Worm (Caenorhabditis elegans) whole organism, young adult: ENCODE measurements around the gene W06G6.2.

Source experiments
- B0019.2 ChIP-seq: fragments of 200-800 bp; sonication (Bioruptor generic); conservative IDR thresholded peaks from 2 replicates; pipeline ENCODE4 v1.3.6; 2022; ENCODE audit warnings: missing genetic modification reagents, missing genetic modification characterization, missing compliant biosample characterization
- B0261.1 ChIP-seq: sonication (generic microtip); optimal IDR thresholded peaks from 2 replicates; lab custom pipeline; 2016; ENCODE audit warnings: mild to moderate bottlenecking, missing genetic modification characterization, moderate library complexity, missing compliant biosample characterization
- D2030.7 ChIP-seq: fragments of 200-800 bp; sonication (Bioruptor generic); IDR thresholded peaks from 2 replicates; pipeline ENCODE4 v1.3.6; 2022; ENCODE audit warnings: missing genetic modification reagents, missing genetic modification characterization, missing compliant biosample characterization
- F55B11.4 ChIP-seq: sonication (generic microtip); optimal IDR thresholded peaks from 2 replicates; lab custom pipeline; 2016; ENCODE audit warnings: missing compliant biosample characterization, missing genetic modification characterization, borderline replicate concordance; ENCODE audit not compliant: insufficient read depth
- T07F8.4 ChIP-seq: sonication (generic microtip); optimal IDR thresholded peaks from 2 replicates; lab custom pipeline; 2016; ENCODE audit warnings: mild to moderate bottlenecking, missing genetic modification characterization, moderate library complexity, missing compliant biosample characterization
- Y56A3A.18 ChIP-seq: fragments of 200-800 bp; sonication (Bioruptor generic); IDR thresholded peaks from 2 replicates; pipeline ENCODE4 v1.3.6; 2022; ENCODE audit warnings: missing genetic modification reagents, missing genetic modification characterization, missing compliant biosample characterization
- Y95B8A.8 ChIP-seq: fragments of 200-800 bp; sonication (Bioruptor generic); IDR thresholded peaks from 2 replicates; pipeline ENCODE4 v1.3.6; 2022; ENCODE audit warnings: missing genetic modification reagents, missing genetic modification characterization, missing compliant biosample characterization
- athp-1 ChIP-seq: sonication (generic microtip); optimal IDR thresholded peaks from 2 replicates; lab custom pipeline; 2017; ENCODE audit warnings: mild to moderate bottlenecking, missing genetic modification characterization, missing compliant biosample characterization
- attf-3 ChIP-seq: fragments of 200-800 bp; sonication (Bioruptor generic); conservative IDR thresholded peaks from 2 replicates; pipeline ENCODE4 v1.3.6; 2022; ENCODE audit warnings: missing genetic modification reagents, missing genetic modification characterization, missing compliant biosample characterization
- bed-2 ChIP-seq: fragments of 200-800 bp; sonication (Bioruptor generic); IDR thresholded peaks from 2 replicates; pipeline ENCODE4 v1.3.6; 2022; ENCODE audit warnings: missing genetic modification reagents, missing genetic modification characterization, missing compliant biosample characterization
- cebp-1 ChIP-seq, 2 experiments: fragments of 200-800 bp in 1 of 2; sonication (Bioruptor generic) in 1 of 2; sonication (generic microtip) in 1 of 2; IDR thresholded peaks in 1 of 2; optimal IDR thresholded peaks in 1 of 2; 2 replicates each; pipeline versions ENCODE4 v1.3.6 to Lab custom; 2017 to 2022; ENCODE audit warnings: missing compliant biosample characterization in 2 of 2, missing genetic modification characterization in 2 of 2, mild to moderate bottlenecking in 1 of 2, missing genetic modification reagents in 1 of 2, moderate library complexity in 1 of 2
- cebp-2 ChIP-seq: fragments of 200-800 bp; sonication (Bioruptor generic); IDR thresholded peaks from 2 replicates; pipeline ENCODE4 v1.3.6; 2022; ENCODE audit warnings: missing genetic modification characterization, missing compliant biosample characterization
- ceh-58 ChIP-seq: fragments of 200-800 bp; sonication (Bioruptor generic); IDR thresholded peaks from 2 replicates; pipeline ENCODE4 v1.3.6; 2022; ENCODE audit warnings: missing genetic modification characterization, missing compliant biosample characterization
- ceh-79 ChIP-seq: sonication (generic microtip); optimal IDR thresholded peaks from 2 replicates; lab custom pipeline; 2017; ENCODE audit warnings: mild to moderate bottlenecking, missing genetic modification characterization, missing compliant biosample characterization
- dox-1 ChIP-seq: fragments of 200-800 bp; sonication (Bioruptor generic); IDR thresholded peaks from 2 replicates; pipeline ENCODE4 v1.3.6; 2022; ENCODE audit warnings: missing genetic modification reagents, missing genetic modification characterization, missing compliant biosample characterization
- hlh-12 ChIP-seq: sonication (generic microtip); optimal IDR thresholded peaks from 2 replicates; lab custom pipeline; 2016; ENCODE audit warnings: missing genetic modification characterization, missing compliant biosample characterization
- hmg-20 ChIP-seq: fragments of 200-800 bp; sonication (Bioruptor generic); IDR thresholded peaks from 2 replicates; pipeline ENCODE4 v1.3.6; 2022; ENCODE audit warnings: missing genetic modification reagents, missing genetic modification characterization, missing compliant biosample characterization
- hrde-1 ChIP-seq: sonication (generic microtip); optimal IDR thresholded peaks from 2 replicates; lab custom pipeline; 2016; ENCODE audit warnings: missing genetic modification characterization, mild to moderate bottlenecking, missing compliant biosample characterization, moderate library complexity, missing genotype, missing genetic modification reagents, borderline replicate concordance
- hsf-1 ChIP-seq: fragments of 200-800 bp; sonication (Bioruptor generic); IDR thresholded peaks from 2 replicates; pipeline ENCODE4 v1.3.6; 2022; ENCODE audit warnings: missing genetic modification reagents, missing genetic modification characterization, missing compliant biosample characterization
- let-607 ChIP-seq, 2 experiments: fragments of 200-800 bp in 1 of 2; sonication (Bioruptor generic) in 1 of 2; sonication (generic microtip) in 1 of 2; optimal IDR thresholded peaks; 2 replicates each; lab custom pipeline; 2016 to 2018; ENCODE audit warnings: mild to moderate bottlenecking in 2 of 2, missing compliant biosample characterization in 2 of 2, missing genetic modification characterization in 2 of 2, moderate library complexity in 2 of 2, missing genotype in 1 of 2
- lin-26 ChIP-seq: fragments of 200-800 bp; sonication (Bioruptor generic); IDR thresholded peaks from 2 replicates; pipeline ENCODE4 v1.3.6; 2022; ENCODE audit warnings: missing genetic modification reagents, missing genetic modification characterization, missing compliant biosample characterization
- madf-6 ChIP-seq: fragments of 200-800 bp; sonication (Bioruptor generic); IDR thresholded peaks from 2 replicates; pipeline ENCODE4 v1.3.6; 2022; ENCODE audit warnings: missing genetic modification reagents, missing genetic modification characterization, missing compliant biosample characterization
- mcd-1 ChIP-seq: fragments of 200-800 bp; sonication (Bioruptor generic); IDR thresholded peaks from 2 replicates; pipeline ENCODE4 v1.3.6; 2022; ENCODE audit warnings: missing genetic modification reagents, missing genetic modification characterization, missing compliant biosample characterization
- mel-28 ChIP-seq: sonication (generic microtip); optimal IDR thresholded peaks from 2 replicates; lab custom pipeline; 2016; ENCODE audit warnings: borderline replicate concordance, mild to moderate bottlenecking, missing genetic modification characterization, missing compliant biosample characterization
- mxl-1 ChIP-seq: sonication (generic microtip); optimal IDR thresholded peaks from 2 replicates; lab custom pipeline; 2016; ENCODE audit warnings: missing genetic modification characterization, missing compliant biosample characterization
- nfyb-1 ChIP-seq: fragments of 200-800 bp; sonication (Bioruptor generic); IDR thresholded peaks from 2 replicates; pipeline ENCODE4 v1.3.6; 2022; ENCODE audit warnings: missing genetic modification reagents, missing genetic modification characterization, missing compliant biosample characterization
- nhr-120 ChIP-seq: fragments of 200-800 bp; sonication (Bioruptor generic); IDR thresholded peaks from 2 replicates; pipeline ENCODE4 v1.3.6; 2022; ENCODE audit warnings: missing genetic modification characterization, missing compliant biosample characterization
- nhr-27 ChIP-seq: fragments of 200-800 bp; sonication (Bioruptor generic); optimal IDR thresholded peaks from 2 replicates; lab custom pipeline; 2018; ENCODE audit warnings: mild to moderate bottlenecking, missing genetic modification characterization, moderate library complexity, missing compliant biosample characterization
- nhr-90 ChIP-seq: sonication (generic microtip); optimal IDR thresholded peaks from 2 replicates; lab custom pipeline; 2016; ENCODE audit warnings: missing genotype, mild to moderate bottlenecking, missing genetic modification characterization, missing compliant biosample characterization
- pbrm-1 ChIP-seq: fragments of 200-800 bp; sonication (Bioruptor generic); IDR thresholded peaks from 2 replicates; pipeline ENCODE4 v1.3.6; 2022; ENCODE audit warnings: missing genetic modification reagents, missing genetic modification characterization, missing compliant biosample characterization
- pha-4 ChIP-seq: fragments of 150-350 bp; sonication (generic microtip); optimal IDR thresholded peaks from 2 replicates; lab custom pipeline; 2014; ENCODE audit warnings: missing biosample characterization, missing genetic modification reagents, missing genetic modification characterization
- rcor-1 ChIP-seq: fragments of 200-800 bp; sonication (Bioruptor generic); IDR thresholded peaks from 2 replicates; pipeline ENCODE4 v1.3.6; 2022; ENCODE audit warnings: missing genetic modification reagents, missing genetic modification characterization, missing compliant biosample characterization
- rec-8 ChIP-seq, 2 experiments: sonication (generic microtip); optimal IDR thresholded peaks; 2 replicates each; lab custom pipeline; 2016; ENCODE audit warnings: mild to moderate bottlenecking in 2 of 2, missing genetic modification characterization in 2 of 2, missing genetic modification reagents in 2 of 2, missing genotype in 2 of 2, missing biosample characterization in 1 of 2, missing compliant biosample characterization in 1 of 2, moderate library complexity in 1 of 2
- snpc-1.1 ChIP-seq: sonication (generic microtip); optimal IDR thresholded peaks from 2 replicates; lab custom pipeline; 2017; ENCODE audit warnings: missing genetic modification characterization, mild to moderate bottlenecking, missing compliant biosample characterization, antibody characterized with exemption, moderate library complexity, missing genotype, missing genetic modification reagents; ENCODE audit not compliant: insufficient read depth
- snpc-3.4 ChIP-seq: sonication (generic microtip); optimal IDR thresholded peaks from 2 replicates; lab custom pipeline; 2017; ENCODE audit warnings: missing genetic modification characterization, mild to moderate bottlenecking, missing compliant biosample characterization, antibody characterized with exemption, moderate library complexity, missing genotype, missing genetic modification reagents
- snpc-4 ChIP-seq, 5 experiments: fragments of 150-350 bp in 1 of 5; sonication (generic microtip) in 4 of 5; optimal IDR thresholded peaks; 2 replicates each; lab custom pipeline; 2014 to 2018; ENCODE audit warnings: missing genetic modification characterization in 5 of 5, missing biosample characterization in 3 of 5, antibody characterized with exemption in 2 of 5, mild to moderate bottlenecking in 2 of 5, missing compliant biosample characterization in 2 of 5, missing genotype in 2 of 5, moderate library complexity in 2 of 5, missing genetic modification reagents in 1 of 5
- sptf-2 ChIP-seq: fragments of 200-800 bp; sonication (Bioruptor generic); optimal IDR thresholded peaks from 2 replicates; lab custom pipeline; 2018; ENCODE audit warnings: mild to moderate bottlenecking, missing genetic modification characterization, missing compliant biosample characterization
- tbp1 ChIP-seq: fragments of 200-800 bp; sonication (Bioruptor generic); optimal IDR thresholded peaks from 2 replicates; lab custom pipeline; 2018; ENCODE audit warnings: mild to moderate bottlenecking, missing genetic modification characterization, missing compliant biosample characterization
- tbx-9 ChIP-seq: sonication (generic microtip); optimal IDR thresholded peaks from 2 replicates; lab custom pipeline; 2016; ENCODE audit warnings: borderline replicate concordance, missing genetic modification characterization, inconsistent platforms, missing compliant biosample characterization
- ztf-26 ChIP-seq: sonication (generic microtip); optimal IDR thresholded peaks from 2 replicates; lab custom pipeline; 2017; ENCODE audit warnings: missing genetic modification characterization, missing compliant biosample characterization
- ztf-3 ChIP-seq: fragments of 200-800 bp; sonication (Bioruptor generic); optimal IDR thresholded peaks from 2 replicates; lab custom pipeline; 2018; ENCODE audit warnings: mild to moderate bottlenecking, missing genetic modification characterization, missing compliant biosample characterization

W06G6.2 gene

DNA sequence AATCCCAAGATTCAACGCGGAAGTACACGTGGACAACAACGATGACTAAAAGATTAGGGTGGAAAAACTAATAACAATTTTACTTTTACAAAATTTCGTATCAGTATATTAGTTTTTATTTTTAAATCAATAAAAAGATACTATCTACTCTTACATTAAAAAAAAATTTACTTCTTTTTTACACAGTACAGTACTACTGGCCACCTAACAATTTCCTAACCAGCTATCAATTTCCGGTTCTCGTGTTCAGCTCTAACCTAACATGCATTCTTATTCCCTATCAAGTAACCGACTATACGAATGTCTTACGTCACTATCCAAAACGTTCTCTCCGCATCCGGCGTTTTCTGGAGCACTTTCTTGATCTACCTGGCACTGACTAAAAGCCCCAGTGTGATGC lies 509 bp downstream of the W06G6.2 start, which contains the start of gene srd-21:
srd-21 (plus strand) TSS at position 301 of the 400 bp plus-strand sequence.
- TF ChIP-seq nfyb-1, result no peak

DNA sequence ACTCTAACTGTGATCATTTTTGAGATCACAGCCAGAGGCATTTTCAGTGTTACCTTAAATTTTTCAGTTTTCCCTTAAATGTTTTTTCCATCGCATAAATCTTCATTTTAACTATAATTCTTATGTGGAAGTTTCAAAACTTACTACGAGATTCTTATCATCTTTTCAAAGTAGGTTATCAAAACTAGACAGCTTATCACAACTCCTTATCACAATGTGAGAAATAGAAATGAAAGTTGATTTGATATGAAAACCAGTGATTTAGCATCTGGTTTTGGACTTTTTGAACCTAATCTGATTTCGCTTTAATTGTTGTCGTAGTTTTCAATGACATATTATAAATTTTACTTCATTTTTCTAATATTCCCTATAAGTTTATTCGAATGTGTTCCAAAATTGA lies 6.8 kb downstream of the W06G6.2 start, which contains the start of gene mltn-11:
mltn-11 (plus strand) TSS at position 276 of the 400 bp plus-strand sequence.
- no peak for TF ChIP-seq T07F8.4 (tag; lab: Kevin White, UChicago)
- TF ChIP-seq snpc-4 (GFP tag; optimal IDR thresholded peaks at IDR 0.05; lab: Kevin White, UChicago), result no peak
- TF ChIP-seq snpc-4 (tag; optimal IDR thresholded peaks at IDR 0.05; lab: Kevin White, UChicago), result no peak
- no peak for TF ChIP-seq ceh-79
- TF ChIP-seq tbp1 (GFP tag; lab: Kevin White, UChicago), result no peak
- no peak for TF ChIP-seq lin-26
- TF ChIP-seq pha-4 (tag; lab: Kevin White, UChicago), result no peak
- no peak for TF ChIP-seq hlh-12
- TF ChIP-seq ztf-26, result no peak
- no peak for TF ChIP-seq mcd-1 (GFP tag; lab: Robert Waterston, UW)
- TF ChIP-seq rcor-1 (GFP tag; lab: Robert Waterston, UW), result no peak
- no peak for TF ChIP-seq F55B11.4 (tag; lab: Kevin White, UChicago)
- no peak for TF ChIP-seq madf-6 (GFP tag; lab: Robert Waterston, UW)
- TF ChIP-seq tbx-9 (tag; lab: Kevin White, UChicago), result no peak
- no peak for TF ChIP-seq dox-1 (GFP tag; lab: Robert Waterston, UW)
- TF ChIP-seq cebp-1 (GFP tag; IDR thresholded peaks at IDR 0.05; lab: Robert Waterston, UW), result no peak
- no peak for TF ChIP-seq cebp-1 (tag; optimal IDR thresholded peaks at IDR 0.05; lab: Kevin White, UChicago)
- TF ChIP-seq snpc-3.4 (tag; lab: Kevin White, UChicago), result no peak
- no peak for TF ChIP-seq ztf-3 (GFP tag; lab: Kevin White, UChicago)
- TF ChIP-seq D2030.7 (GFP tag; lab: Robert Waterston, UW), result no peak
- no peak for TF ChIP-seq B0019.2
- TF ChIP-seq bed-2 (GFP tag; lab: Robert Waterston, UW), result no peak

DNA sequence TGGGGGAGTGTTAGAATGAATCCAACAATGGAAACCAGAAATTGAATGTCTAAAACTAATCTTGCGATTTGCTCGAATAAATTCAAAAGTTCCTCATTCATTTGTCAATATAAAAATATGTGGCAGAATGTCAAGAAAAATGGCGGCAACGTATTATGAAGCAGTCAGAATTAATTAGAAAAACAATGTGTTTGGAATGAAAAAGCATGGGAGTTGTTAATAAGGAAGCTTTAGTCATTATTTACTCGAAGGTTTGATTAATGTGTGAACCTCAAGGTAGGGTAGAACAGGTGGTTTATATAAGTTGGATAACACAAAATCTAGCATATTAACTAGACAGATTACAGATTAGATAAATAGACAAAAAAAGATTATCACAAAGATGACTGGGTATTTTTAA lies 9.1 kb downstream of the W06G6.2 start, which contains the start of gene srw-76:
srw-76 (minus strand) TSS at position 101 of the 400 bp plus-strand sequence.
- no peak for TF ChIP-seq sptf-2 (GFP tag; lab: Kevin White, UChicago)
- no peak for TF ChIP-seq ceh-58 (GFP tag; lab: Robert Waterston, UW)
- TF ChIP-seq nhr-27 (tag; lab: Kevin White, UChicago), result no peak

ce11 chrV:16640366-16640765 lies 11.3 kb downstream of the W06G6.2 start:
- TF ChIP-seq pbrm-1 (GFP tag; lab: Robert Waterston, UW) (0 out of 2 replicates have a peak, but pooled peaks have one; percentile 53), Y95B8A.8 (GFP tag; lab: Robert Waterston, UW) (no peak), nhr-90 (tag; lab: Kevin White, UChicago) (peak; percentile 64), F55B11.4 (tag; lab: Kevin White, UChicago) (no peak), hrde-1 (tag; lab: Kevin White, UChicago) (peak; percentile 22), mxl-1 (peak; percentile 25), Y56A3A.18 (0 out of 2 replicates have a peak, but pooled peaks have one; percentile 53), attf-3 (GFP tag; lab: Robert Waterston, UW) (no peak), cebp-2 (GFP tag; lab: Robert Waterston, UW) (0 out of 2 replicates have a peak, but pooled peaks have one; percentile 77), D2030.7 (GFP tag; lab: Robert Waterston, UW) (peak; percentile 37; the same call in 1 of the 2 replicates), athp-1 (tag; lab: Kevin White, UChicago) (peak; percentile 7), tbp1 (GFP tag; lab: Kevin White, UChicago) (peak; percentile 89), mel-28 (tag; lab: Kevin White, UChicago) (no peak), B0261.1 (peak; percentile 79), hmg-20 (no peak), hsf-1 (GFP tag; lab: Robert Waterston, UW) (0 out of 2 replicates have a peak, but pooled peaks have one; percentile 42), rec-8 (tag; optimal IDR thresholded peaks at IDR 0.05; lab: Kevin White, UChicago) (peak in 1 of 2 experiments; percentile 31), let-607 (tag; optimal IDR thresholded peaks at IDR 0.05; lab: Kevin White, UChicago) (no peak), nhr-27 (tag; lab: Kevin White, UChicago) (no peak), nhr-120 (GFP tag; lab: Robert Waterston, UW) (no peak), snpc-1.1 (peak; percentile 51)
